Worm (Caenorhabditis elegans) whole organism, midembryonic: ENCODE data around the gene C25H3.16.

Experiments used
- T22C8.4 ChIP-seq: fragments of 200-800 bp; sonication (Bioruptor generic); IDR thresholded peaks from 2 replicates; pipeline ENCODE4 v1.3.6; 2022; ENCODE audit warnings: missing genetic modification characterization, missing compliant biosample characterization
- cog-1 ChIP-seq: sonication (generic microtip); optimal IDR thresholded peaks from 2 replicates; lab custom pipeline; 2016; ENCODE audit warnings: missing genetic modification characterization, missing compliant biosample characterization
- flt-1 ChIP-seq: fragments of 200-800 bp; sonication (Bioruptor generic); IDR thresholded peaks from 2 replicates; pipeline ENCODE4 v1.3.6; 2022; ENCODE audit warnings: missing genetic modification characterization, missing compliant biosample characterization
- klf-2 ChIP-seq: fragments of 200-800 bp; sonication (Bioruptor generic); conservative IDR thresholded peaks from 2 replicates; pipeline ENCODE4 v1.3.6; 2022; ENCODE audit warnings: missing genetic modification reagents, missing genetic modification characterization, missing compliant biosample characterization
- med-1 ChIP-seq: sonication (generic microtip); optimal IDR thresholded peaks from 2 replicates; lab custom pipeline; 2017; ENCODE audit warnings: missing genetic modification characterization, mild to moderate bottlenecking, missing compliant biosample characterization, antibody characterized with exemption, missing genetic modification reagents; ENCODE audit not compliant: insufficient read depth
- ref-1 ChIP-seq: fragments of 200-800 bp; sonication (Bioruptor generic); conservative IDR thresholded peaks from 2 replicates; pipeline ENCODE4 v1.3.6; 2022; ENCODE audit warnings: missing genetic modification reagents, missing genetic modification characterization, missing compliant biosample characterization
- tab-1 ChIP-seq: fragments of 200-800 bp; sonication (Bioruptor generic); IDR thresholded peaks from 2 replicates; pipeline ENCODE4 v1.3.6; 2022; ENCODE audit warnings: missing genetic modification characterization, missing compliant biosample characterization
- ztf-23 ChIP-seq: fragments of 200-800 bp; sonication (Bioruptor generic); IDR thresholded peaks from 2 replicates; pipeline ENCODE4 v1.3.6; 2022; ENCODE audit warnings: missing genetic modification reagents, missing genetic modification characterization, missing compliant biosample characterization
- ztf-29 ChIP-seq: fragments of 200-800 bp; sonication (Bioruptor generic); IDR thresholded peaks from 2 replicates; pipeline ENCODE4 v1.3.6; 2022; ENCODE audit warnings: missing genetic modification reagents, missing genetic modification characterization, missing compliant biosample characterization

Gene C25H3.16

ce11 chrII:5646942-5647341, 19.1 kb upstream of the C25H3.16 start, which contains the start of gene F59E12.9:
Gene F59E12.9 (minus strand): TSS chrII:5647042.
- TF ChIP-seq med-1 (GFP tag; lab: Kevin White, UChicago) (no peak), tab-1 (GFP tag; lab: Robert Waterston, UW) (no peak)

ce11 chrII:5648272-5648671, 17.8 kb upstream of the C25H3.16 start, which contains the start of gene ddl-1:
Gene ddl-1 (minus strand): TSS chrII:5648372.
- no peak for TF ChIP-seq cog-1 (tag; lab: Kevin White, UChicago)
- no peak for TF ChIP-seq T22C8.4 (GFP tag; lab: Robert Waterston, UW)
- no peak for TF ChIP-seq ztf-29 (GFP tag; lab: Robert Waterston, UW)
- TF ChIP-seq med-1 (GFP tag; lab: Kevin White, UChicago): no peak
- no peak for TF ChIP-seq flt-1 (GFP tag; lab: Robert Waterston, UW)
- no peak for TF ChIP-seq ref-1 (GFP tag; lab: Robert Waterston, UW)
- no peak for TF ChIP-seq klf-2
- TF ChIP-seq ztf-23 (GFP tag; lab: Robert Waterston, UW): no peak
- TF ChIP-seq tab-1 (GFP tag; lab: Robert Waterston, UW): no peak

ce11 chrII:5649236-5650004, 16.7 kb upstream of the C25H3.16 start, which contains the start of the genes sam-4, F59E12.17 and zyg-1:
Gene sam-4 (minus strand): TSS chrII:5649286.
Gene F59E12.17 (minus strand): TSS chrII:5649470.
Gene zyg-1 (plus strand): TSS chrII:5649748.
- no peak for TF ChIP-seq tab-1 (GFP tag; lab: Robert Waterston, UW)
- no peak for TF ChIP-seq T22C8.4 (GFP tag; lab: Robert Waterston, UW)
- no peak for TF ChIP-seq cog-1 (tag; lab: Kevin White, UChicago)
- no peak for TF ChIP-seq flt-1 (GFP tag; lab: Robert Waterston, UW)
- no peak for TF ChIP-seq ztf-23 (GFP tag; lab: Robert Waterston, UW)
- TF ChIP-seq ref-1 (GFP tag; lab: Robert Waterston, UW): no peak
- no peak for TF ChIP-seq klf-2
- TF ChIP-seq ztf-29 (GFP tag; lab: Robert Waterston, UW): no peak
- no peak for TF ChIP-seq med-1 (GFP tag; lab: Kevin White, UChicago)

- TF ChIP-seq med-1 (GFP tag; lab: Kevin White, UChicago) (no peak), flt-1 (GFP tag; lab: Robert Waterston, UW) (no peak), klf-2 (no peak), ztf-29 (GFP tag; lab: Robert Waterston, UW) (no peak), ref-1 (GFP tag; lab: Robert Waterston, UW) (no peak), ztf-23 (GFP tag; lab: Robert Waterston, UW) (no peak), T22C8.4 (GFP tag; lab: Robert Waterston, UW) (no peak), cog-1 (tag; lab: Kevin White, UChicago) (no peak), tab-1 (GFP tag; lab: Robert Waterston, UW) (no peak)
Observed at ce11 chrII:5651426-5651825, 14.7 kb upstream of the C25H3.16 start.

- TF ChIP-seq T22C8.4 (GFP tag; lab: Robert Waterston, UW): no peak
- TF ChIP-seq ref-1 (GFP tag; lab: Robert Waterston, UW): no peak
- no peak for TF ChIP-seq tab-1 (GFP tag; lab: Robert Waterston, UW)
- no peak for TF ChIP-seq ztf-29 (GFP tag; lab: Robert Waterston, UW)
- no peak for TF ChIP-seq klf-2
- no peak for TF ChIP-seq flt-1 (GFP tag; lab: Robert Waterston, UW)
Observed at ce11 chrII:5652334-5652733, 13.8 kb upstream of the C25H3.16 start, which contains the start of gene bli-2. Gene bli-2 (minus strand): TSS chrII:5652434.

- TF ChIP-seq T22C8.4 (GFP tag; lab: Robert Waterston, UW): no peak
- no peak for TF ChIP-seq ref-1 (GFP tag; lab: Robert Waterston, UW)
- no peak for TF ChIP-seq cog-1 (tag; lab: Kevin White, UChicago)
- no peak for TF ChIP-seq ztf-29 (GFP tag; lab: Robert Waterston, UW)
- no peak for TF ChIP-seq klf-2
- no peak for TF ChIP-seq flt-1 (GFP tag; lab: Robert Waterston, UW)
- TF ChIP-seq ztf-23 (GFP tag; lab: Robert Waterston, UW): no peak
- TF ChIP-seq tab-1 (GFP tag; lab: Robert Waterston, UW): no peak
- TF ChIP-seq med-1 (GFP tag; lab: Kevin White, UChicago): no peak
Observed at ce11 chrII:5654215-5654614, 11.9 kb upstream of the C25H3.16 start, which contains the start of gene F59E12.1. Gene F59E12.1 (plus strand): TSS chrII:5654515.

ce11 chrII:5659675-5660074, 6.4 kb upstream of the C25H3.16 start, which contains the start of gene fut-3:
Gene fut-3 (minus strand): TSS chrII:5659775.
- no peak for TF ChIP-seq flt-1 (GFP tag; lab: Robert Waterston, UW)
- TF ChIP-seq ztf-23 (GFP tag; lab: Robert Waterston, UW): no peak
- no peak for TF ChIP-seq ref-1 (GFP tag; lab: Robert Waterston, UW)
- TF ChIP-seq ztf-29 (GFP tag; lab: Robert Waterston, UW): no peak
- TF ChIP-seq T22C8.4 (GFP tag; lab: Robert Waterston, UW): no peak
- no peak for TF ChIP-seq klf-2
- TF ChIP-seq med-1 (GFP tag; lab: Kevin White, UChicago): no peak
- TF ChIP-seq cog-1 (tag; lab: Kevin White, UChicago): no peak
- no peak for TF ChIP-seq tab-1 (GFP tag; lab: Robert Waterston, UW)

- TF ChIP-seq cog-1 (tag; lab: Kevin White, UChicago): no peak
- TF ChIP-seq med-1 (GFP tag; lab: Kevin White, UChicago): no peak
- TF ChIP-seq tab-1 (GFP tag; lab: Robert Waterston, UW): no peak
- TF ChIP-seq klf-2: no peak
- no peak for TF ChIP-seq T22C8.4 (GFP tag; lab: Robert Waterston, UW)
- no peak for TF ChIP-seq ref-1 (GFP tag; lab: Robert Waterston, UW)
- TF ChIP-seq flt-1 (GFP tag; lab: Robert Waterston, UW): no peak
Observed at ce11 chrII:5660155-5660554, 5.9 kb upstream of the C25H3.16 start.
